Fruit fly (Drosophila melanogaster): ENCODE measurements around the gene CG42788.

CG42788 gene

dm6 chr3R:15057214-15057613, 74.5 kb downstream of the CG42788 start (continued):
- TF ChIP-seq CG2199 (GFP tag; IDR thresholded peaks at IDR 0.05) (no peak), Abd-B (GFP tag; optimal IDR thresholded peaks at IDR 0.05) (no peak), Deaf1 (tag; optimal IDR thresholded peaks at IDR 0.05) (no peak), CG4328 (GFP tag; optimal IDR thresholded peaks at IDR 0.05) (no peak), Sox102F (GFP tag; optimal IDR thresholded peaks at IDR 0.05) (no peak), ttk (GFP tag; IDR thresholded peaks at IDR 0.05) (0 out of 2 replicates have a peak, but pooled peaks have one; percentile 8), Atf-2 (GFP tag; optimal IDR thresholded peaks at IDR 0.05) (no peak), CG10959 (GFP tag; IDR thresholded peaks at IDR 0.05) (0 out of 2 replicates have a peak, but pooled peaks have one; percentile 30), Hr39 (optimal IDR thresholded peaks at IDR 0.05) (peak; percentile 79), Dip3 (GFP tag; optimal IDR thresholded peaks at IDR 0.05) (no peak), caup (GFP tag; optimal IDR thresholded peaks at IDR 0.05; ENCODE audit: severe bottlenecking) (no peak), D19B (GFP tag; optimal IDR thresholded peaks at IDR 0.05) (no peak), Neu2 (GFP tag; optimal IDR thresholded peaks at IDR 0.05; ENCODE audit: borderline replicate concordance) (no peak), ato (GFP tag; IDR thresholded peaks at IDR 0.05; ENCODE audit: partially characterized antibody) (no peak), sna (GFP tag; IDR thresholded peaks at IDR 0.05; ENCODE audit: partially characterized antibody) (no peak), phol (tag; optimal IDR thresholded peaks at IDR 0.05) (no peak), CG12104 (GFP tag; optimal IDR thresholded peaks at IDR 0.05) (no peak), cad (GFP tag; optimal IDR thresholded peaks at IDR 0.05) (no peak), Ada2b (GFP tag; IDR thresholded peaks at IDR 0.05) (no peak), CG30431 (GFP tag; optimal IDR thresholded peaks at IDR 0.05) (no peak), lola (GFP tag; optimal IDR thresholded peaks at IDR 0.05) (no peak), CG14667 (GFP tag; IDR thresholded peaks at IDR 0.05) (0 out of 2 replicates have a peak, but pooled peaks have one; percentile 12), wor (GFP tag; IDR thresholded peaks at IDR 0.05) (no peak), cas (GFP tag; IDR thresholded peaks at IDR 0.05) (no peak), tio (GFP tag; optimal IDR thresholded peaks at IDR 0.05) (no peak), disco-r (GFP tag; optimal IDR thresholded peaks at IDR 0.05) (no peak), Ravus (GFP tag; IDR thresholded peaks at IDR 0.05) (no peak), Bteb2 (GFP tag; optimal IDR thresholded peaks at IDR 0.05) (no peak), Sin3A (optimal IDR thresholded peaks at IDR 0.05) (no peak)
